Fruit fly (Drosophila melanogaster) whole organism, embryonic: ENCODE results near the gene Kr-h2.

Source experiments
- Ada2b ChIP-seq: fragments of 200-800 bp; sonication (Bioruptor generic); IDR thresholded peaks from 2 replicates; pipeline ENCODE4 v1.3.6; 2022; ENCODE audit warnings: missing biosample characterization, missing genetic modification characterization
- Adf1 ChIP-seq: fragments of 200-800 bp; sonication (Bioruptor generic); IDR thresholded peaks from 2 replicates; pipeline ENCODE4 v1.3.6; 2022; ENCODE audit warnings: missing biosample characterization, missing genetic modification characterization
- Antp ChIP-seq: fragments of 200-800 bp; sonication (Bioruptor generic); optimal IDR thresholded peaks from 3 replicates; lab custom pipeline; 2016; ENCODE audit warnings: missing biosample characterization, missing genetic modification characterization
- B-H2 ChIP-seq: fragments of 200-800 bp; sonication (Bioruptor generic); optimal IDR thresholded peaks from 2 replicates; lab custom pipeline; 2018; ENCODE audit warnings: missing biosample characterization, mild to moderate bottlenecking, missing genetic modification characterization
- Bgb ChIP-seq: fragments of 200-800 bp; sonication (Bioruptor generic); IDR thresholded peaks from 2 replicates; pipeline ENCODE4 v1.3.6; 2022; ENCODE audit warnings: missing biosample characterization, missing genetic modification characterization; ENCODE audit not compliant: partially characterized antibody
- Blimp-1 ChIP-seq: fragments of 200-800 bp; sonication (Bioruptor generic); optimal IDR thresholded peaks from 3 replicates; lab custom pipeline; 2018; ENCODE audit warnings: missing biosample characterization, missing genetic modification characterization, mild to moderate bottlenecking, moderate library complexity, missing genetic modification reagents
- CG10274 ChIP-seq: fragments of 200-800 bp; sonication (Bioruptor generic); optimal IDR thresholded peaks from 3 replicates; lab custom pipeline; 2017; ENCODE audit warnings: missing biosample characterization, mild to moderate bottlenecking, missing genetic modification characterization
- CG10959 ChIP-seq: fragments of 200-800 bp; sonication (Bioruptor generic); IDR thresholded peaks from 2 replicates; pipeline ENCODE4 v1.3.6; 2022; ENCODE audit warnings: missing biosample characterization, missing genetic modification characterization
- CG11695 ChIP-seq: fragments of 200-800 bp; sonication (Bioruptor generic); IDR thresholded peaks from 3 replicates; pipeline ENCODE4 v1.3.6; 2022; ENCODE audit warnings: missing biosample characterization, missing genetic modification characterization
- CG12391 ChIP-seq: fragments of 200-800 bp; sonication (Bioruptor generic); optimal IDR thresholded peaks from 3 replicates; lab custom pipeline; 2018; ENCODE audit warnings: missing biosample characterization, mild to moderate bottlenecking, missing genetic modification characterization, moderate library complexity
- CG12659 ChIP-seq: fragments of 200-800 bp; sonication (Bioruptor generic); optimal IDR thresholded peaks from 3 replicates; lab custom pipeline; 2017; ENCODE audit warnings: mild to moderate bottlenecking, missing biosample characterization, missing genetic modification reagents, missing genetic modification characterization
- CG14965 ChIP-seq: fragments of 200-800 bp; sonication (Bioruptor generic); optimal IDR thresholded peaks from 2 replicates; lab custom pipeline; 2016; ENCODE audit warnings: missing biosample characterization, missing genetic modification characterization, borderline replicate concordance
- CG15514 ChIP-seq: fragments of 200-800 bp; sonication (Bioruptor generic); optimal IDR thresholded peaks from 3 replicates; lab custom pipeline; 2017; ENCODE audit warnings: missing biosample characterization, missing genetic modification characterization, mild to moderate bottlenecking, moderate library complexity, missing genetic modification reagents
- CG1647 ChIP-seq: fragments of 200-800 bp; sonication (Bioruptor generic); optimal IDR thresholded peaks from 3 replicates; lab custom pipeline; 2016; ENCODE audit warnings: missing biosample characterization, missing genetic modification characterization
- CG17385 ChIP-seq: fragments of 200-800 bp; sonication (Bioruptor generic); optimal IDR thresholded peaks from 3 replicates; lab custom pipeline; 2018; ENCODE audit warnings: missing biosample characterization, mild to moderate bottlenecking, missing genetic modification characterization
- CG17802 ChIP-seq: fragments of 200-800 bp; sonication (Bioruptor generic); optimal IDR thresholded peaks from 2 replicates; lab custom pipeline; 2018; ENCODE audit warnings: missing biosample characterization, mild to moderate bottlenecking, missing genetic modification characterization, moderate library complexity
- CG30403 ChIP-seq: fragments of 200-800 bp; sonication (Bioruptor generic); optimal IDR thresholded peaks from 3 replicates; lab custom pipeline; 2016; ENCODE audit warnings: missing biosample characterization, missing genetic modification characterization
- CG34422 ChIP-seq: fragments of 200-800 bp; sonication (Bioruptor generic); IDR thresholded peaks from 3 replicates; pipeline ENCODE4 v1.3.6; 2022; ENCODE audit warnings: missing biosample characterization, missing genetic modification characterization
- CG42726 ChIP-seq: fragments of 200-800 bp; sonication (Bioruptor generic); IDR thresholded peaks from 2 replicates; pipeline ENCODE4 v1.3.6; 2022; ENCODE audit warnings: missing biosample characterization, missing genetic modification characterization; ENCODE audit not compliant: partially characterized antibody
- CG6175 ChIP-seq: fragments of 200-800 bp; sonication (Bioruptor generic); IDR thresholded peaks from 3 replicates; pipeline ENCODE4 v1.3.6; 2022; ENCODE audit warnings: missing biosample characterization, missing genetic modification characterization
- CG6683 ChIP-seq: fragments of 200-800 bp; sonication (Bioruptor generic); optimal IDR thresholded peaks from 2 replicates; lab custom pipeline; 2017; ENCODE audit warnings: missing biosample characterization, mild to moderate bottlenecking, missing genetic modification characterization, missing genetic modification reagents
- CG6689 ChIP-seq: fragments of 200-800 bp; sonication (Bioruptor generic); IDR thresholded peaks from 2 replicates; pipeline ENCODE4 v1.3.6; 2022; ENCODE audit warnings: missing biosample characterization, missing genetic modification characterization
- CG9609 ChIP-seq: fragments of 200-800 bp; sonication (Bioruptor generic); optimal IDR thresholded peaks from 3 replicates; lab custom pipeline; 2016; ENCODE audit warnings: missing biosample characterization, missing genetic modification characterization
- CoRest ChIP-seq: fragments of 200-800 bp; sonication (Bioruptor generic); optimal IDR thresholded peaks from 3 replicates; lab custom pipeline; 2018; ENCODE audit warnings: missing biosample characterization, mild to moderate bottlenecking, missing genetic modification characterization, moderate library complexity
- Dbx ChIP-seq: fragments of 200-800 bp; sonication (Bioruptor generic); IDR thresholded peaks from 3 replicates; pipeline ENCODE4 v1.3.6; 2022; ENCODE audit warnings: missing biosample characterization, missing genetic modification characterization
- Doc3 ChIP-seq: fragments of 200-800 bp; sonication (Bioruptor generic); IDR thresholded peaks from 3 replicates; pipeline ENCODE4 v1.3.6; 2022; ENCODE audit warnings: missing biosample characterization, missing genetic modification characterization; ENCODE audit not compliant: partially characterized antibody
- E2f2 ChIP-seq: fragments of 200-800 bp; sonication (Bioruptor generic); IDR thresholded peaks from 2 replicates; pipeline ENCODE4 v1.3.6; 2022; ENCODE audit warnings: missing biosample characterization, missing genetic modification characterization
- NC2β ChIP-seq: fragments of 200-800 bp; sonication (Bioruptor generic); optimal IDR thresholded peaks from 2 replicates; lab custom pipeline; 2016; ENCODE audit warnings: missing biosample characterization, missing genetic modification characterization
- Rfx ChIP-seq: fragments of 200-800 bp; sonication (Bioruptor generic); IDR thresholded peaks from 2 replicates; pipeline ENCODE4 v1.3.6; 2022; ENCODE audit warnings: missing biosample characterization, missing genetic modification characterization
- Sin3A ChIP-seq: fragments of >200 bp; optimal IDR thresholded peaks from 2 replicates; lab custom pipeline; 2018
- Taf1 ChIP-seq: fragments of 200-800 bp; sonication (Bioruptor generic); IDR thresholded peaks from 2 replicates; pipeline ENCODE4 v1.3.6; 2022; ENCODE audit warnings: missing biosample characterization, missing genetic modification characterization
- Xrp1 ChIP-seq: fragments of 200-800 bp; sonication (Bioruptor generic); IDR thresholded peaks from 2 replicates; pipeline ENCODE4 v1.3.6; 2022; ENCODE audit warnings: missing biosample characterization, missing genetic modification characterization
- abd-A ChIP-seq: fragments of 200-800 bp; sonication (Bioruptor generic); optimal IDR thresholded peaks from 3 replicates; lab custom pipeline; 2019; ENCODE audit warnings: missing biosample characterization, mild to moderate bottlenecking, missing genetic modification characterization, moderate library complexity
- cas ChIP-seq: fragments of 200-800 bp; sonication (Bioruptor generic); IDR thresholded peaks from 2 replicates; pipeline ENCODE4 v1.3.6; 2022; ENCODE audit warnings: missing biosample characterization, missing genetic modification characterization
- cg ChIP-seq: fragments of 200-800 bp; sonication (Bioruptor generic); optimal IDR thresholded peaks from 3 replicates; lab custom pipeline; 2019; ENCODE audit warnings: missing biosample characterization, mild to moderate bottlenecking, missing genetic modification characterization, moderate library complexity
- chif ChIP-seq, 2 experiments: fragments of 200-800 bp; sonication (Bioruptor generic); optimal IDR thresholded peaks; 3 replicates each; lab custom pipeline; 2016; ENCODE audit warnings: missing biosample characterization in 2 of 2, missing genetic modification characterization in 2 of 2
- chinmo ChIP-seq: fragments of 200-800 bp; sonication (Bioruptor generic); IDR thresholded peaks from 4 replicates; pipeline ENCODE4 v1.3.6; 2022; ENCODE audit warnings: missing biosample characterization, missing genetic modification characterization; ENCODE audit not compliant: partially characterized antibody
- corto ChIP-seq: fragments of 200-800 bp; sonication (Bioruptor generic); optimal IDR thresholded peaks from 2 replicates; lab custom pipeline; 2016; ENCODE audit warnings: missing biosample characterization, mild to moderate bottlenecking, missing genetic modification characterization, moderate library complexity
- dpn ChIP-seq, 2 experiments: fragments of 200-800 bp; sonication (Bioruptor generic); optimal IDR thresholded peaks; 3 replicates each; lab custom pipeline; 2016; ENCODE audit warnings: missing biosample characterization in 2 of 2, missing genetic modification characterization in 2 of 2
- exex ChIP-seq: fragments of 200-800 bp; sonication (Bioruptor generic); optimal IDR thresholded peaks from 4 replicates; lab custom pipeline; 2018; ENCODE audit warnings: missing biosample characterization, mild to moderate bottlenecking, missing genetic modification characterization, moderate library complexity
- grn ChIP-seq: fragments of 200-800 bp; sonication (Bioruptor generic); optimal IDR thresholded peaks from 3 replicates; lab custom pipeline; 2017; ENCODE audit warnings: missing biosample characterization, missing genetic modification characterization
- hbn ChIP-seq: fragments of 200-800 bp; sonication (Bioruptor generic); IDR thresholded peaks from 2 replicates; pipeline ENCODE4 v1.3.6; 2022; ENCODE audit warnings: missing biosample characterization, missing genetic modification characterization; ENCODE audit not compliant: partially characterized antibody
- luna ChIP-seq: fragments of 200-800 bp; sonication (Bioruptor generic); optimal IDR thresholded peaks from 2 replicates; lab custom pipeline; 2016; ENCODE audit warnings: missing biosample characterization, missing genetic modification characterization
- mirr ChIP-seq: fragments of 200-800 bp; sonication (Bioruptor generic); optimal IDR thresholded peaks from 3 replicates; lab custom pipeline; 2018; ENCODE audit warnings: missing biosample characterization, mild to moderate bottlenecking, missing genetic modification characterization
- org-1 ChIP-seq: fragments of 200-800 bp; sonication (Bioruptor generic); optimal IDR thresholded peaks from 2 replicates; lab custom pipeline; 2017; ENCODE audit warnings: missing biosample characterization, missing genetic modification characterization
- rib ChIP-seq: fragments of 200-800 bp; sonication (Bioruptor generic); IDR thresholded peaks from 2 replicates; pipeline ENCODE4 v1.3.6; 2022; ENCODE audit warnings: missing biosample characterization, missing genetic modification characterization
- unc-4 ChIP-seq: fragments of 200-800 bp; sonication (Bioruptor generic); IDR thresholded peaks from 2 replicates; pipeline ENCODE4 v1.3.6; 2022; ENCODE audit warnings: missing biosample characterization, missing genetic modification characterization; ENCODE audit not compliant: partially characterized antibody
- zen ChIP-seq: fragments of 200-800 bp; sonication (Bioruptor generic); optimal IDR thresholded peaks from 3 replicates; lab custom pipeline; 2018; ENCODE audit warnings: missing biosample characterization, mild to moderate bottlenecking, missing genetic modification characterization, moderate library complexity

Kr-h2 gene

dm6 chr2L:6081134-6081832 is 10.5 kb downstream of the Kr-h2 start (continued):
- TF ChIP-seq CG6689 (GFP tag; lab: Robert Waterston, UW) = no peak
- TF ChIP-seq luna (GFP tag; lab: Kevin White, UChicago) = no peak
- TF ChIP-seq Antp (GFP tag; lab: Kevin White, UChicago) = no peak
- TF ChIP-seq Taf1 (GFP tag; lab: Robert Waterston, UW) = no peak
- peak; percentile 27 for TF ChIP-seq cg (GFP tag; lab: Kevin White, UChicago)
- TF ChIP-seq CG10959 (GFP tag; lab: Robert Waterston, UW) = no peak
- TF ChIP-seq CG12659 (GFP tag; lab: Kevin White, UChicago) = no peak
- TF ChIP-seq cas = no peak
- no peak for TF ChIP-seq CG9609 (GFP tag; lab: Kevin White, UChicago)
- TF ChIP-seq CG1647 = no peak

dm6 chr2L:6082157-6082645 is 11.4 kb downstream of the Kr-h2 start, which contains the start of gene Kr-h1:
TSS of gene Kr-h1 (plus strand) at chr2L:6082603.
- no peak for TF ChIP-seq CG10274 (GFP tag; lab: Kevin White, UChicago)
- TF ChIP-seq CG17802 = no peak
- peak; percentile 26; the same call in 1 of the 3 replicates for TF ChIP-seq CG34422 (GFP tag; lab: Robert Waterston, UW)
- TF ChIP-seq CG11695 (GFP tag; lab: Robert Waterston, UW) = no peak
- TF ChIP-seq E2f2 = no peak
- 0 out of 2 replicates have a peak, but pooled peaks have one; percentile 17 for TF ChIP-seq Rfx (GFP tag; lab: Robert Waterston, UW)
- TF ChIP-seq CG30403 (GFP tag; lab: Kevin White, UChicago) = no peak
- no peak for TF ChIP-seq NC2β (GFP tag; lab: Kevin White, UChicago)
- peak; percentile 27 for TF ChIP-seq B-H2 (GFP tag; lab: Kevin White, UChicago)
- peak; percentile 23; the same call in 1 of the 2 replicates for TF ChIP-seq Bgb (GFP tag; lab: Robert Waterston, UW)
- TF ChIP-seq mirr = peak; percentile 54
- TF ChIP-seq CG42726 (GFP tag; lab: Robert Waterston, UW) = peak; percentile 63; the same call in 1 of the 2 replicates
- no peak for TF ChIP-seq CG17385 (GFP tag; lab: Kevin White, UChicago)
- no peak for TF ChIP-seq CG15514 (GFP tag; lab: Kevin White, UChicago)
- peak; percentile 37 for TF ChIP-seq Blimp-1 (GFP tag; lab: Kevin White, UChicago)
- no peak for TF ChIP-seq CG12391 (tag; lab: Kevin White, UChicago)
- no peak for TF ChIP-seq CG6683 (GFP tag; lab: Kevin White, UChicago)
- no peak for TF ChIP-seq CoRest (tag; lab: Kevin White, UChicago)
- TF ChIP-seq Adf1 (GFP tag; lab: Robert Waterston, UW) = peak; percentile 100
- TF ChIP-seq grn = peak; percentile 46
- peak; percentile 43 for TF ChIP-seq corto (GFP tag; lab: Kevin White, UChicago)
- TF ChIP-seq chif (GFP tag; optimal IDR thresholded peaks at IDR 0.05; lab: Kevin White, UChicago) = no peak
- no peak for TF ChIP-seq Doc3 (GFP tag; lab: Robert Waterston, UW)
- no peak for TF ChIP-seq Dbx (GFP tag; lab: Robert Waterston, UW)
- TF ChIP-seq org-1 (GFP tag; lab: Kevin White, UChicago) = no peak
- TF ChIP-seq Ada2b (GFP tag; lab: Robert Waterston, UW) = no peak
- TF ChIP-seq Xrp1 (GFP tag; lab: Robert Waterston, UW) = no peak
- TF ChIP-seq abd-A (tag; lab: Kevin White, UChicago) = peak; percentile 6
- TF ChIP-seq chinmo = peak; percentile 96
- TF ChIP-seq dpn (GFP tag; optimal IDR thresholded peaks at IDR 0.05; lab: Kevin White, UChicago) = no peak
- TF ChIP-seq rib (GFP tag; lab: Robert Waterston, UW) = peak; percentile 85
- TF ChIP-seq Sin3A (lab: Kevin White, UChicago) = no peak
- TF ChIP-seq zen (tag; lab: Kevin White, UChicago) = no peak
- peak; percentile 67 for TF ChIP-seq cg (GFP tag; lab: Kevin White, UChicago)
- TF ChIP-seq unc-4 = no peak
- no peak for TF ChIP-seq hbn (GFP tag; lab: Robert Waterston, UW)
- peak; percentile 68 for TF ChIP-seq exex (tag; lab: Kevin White, UChicago)
- peak; percentile 80; the same call in 2 of the 3 replicates for TF ChIP-seq CG6175 (GFP tag; lab: Robert Waterston, UW)
- no peak for TF ChIP-seq CG14965 (GFP tag; lab: Kevin White, UChicago)
